Fruit fly (Drosophila melanogaster): ENCODE data around the gene Ziz.

DNA sequence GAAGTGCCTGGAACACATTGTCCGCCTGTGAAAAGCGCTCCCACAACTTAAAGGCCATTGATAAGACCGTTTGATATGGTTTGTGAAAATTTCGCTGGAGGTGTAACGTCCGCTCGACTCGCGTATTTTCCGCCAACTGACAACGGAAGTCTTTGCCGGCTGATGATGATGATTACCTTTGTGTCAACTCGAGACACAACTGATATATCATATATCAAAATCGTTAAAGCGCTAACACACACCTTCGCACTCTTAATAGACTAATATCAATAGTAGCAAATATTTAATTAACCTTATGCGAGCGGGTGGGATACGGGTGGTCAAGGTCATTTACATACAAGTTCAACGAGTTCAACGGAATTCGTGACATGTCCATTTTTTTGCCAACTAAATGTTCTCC is 42.0 kb downstream of the Ziz start, which contains the start of gene Gr28a:
- TF ChIP-seq CTCF (optimal IDR thresholded peaks at IDR 0.05), result no peak
- no peak for TF ChIP-seq CG8478 (optimal IDR thresholded peaks at IDR 0.05)

Measured in S2 (cell line).